Fruit fly (Drosophila melanogaster) whole organism, embryonic: ENCODE results near the gene SPR.

Experiments
- Ada2b ChIP-seq: fragments of 200-800 bp; sonication (Bioruptor generic); IDR thresholded peaks from 2 replicates; pipeline ENCODE4 v1.3.6; 2022; ENCODE audit warnings: missing biosample characterization, missing genetic modification characterization
- Antp ChIP-seq: fragments of 200-800 bp; sonication (Bioruptor generic); optimal IDR thresholded peaks from 3 replicates; lab custom pipeline; 2016; ENCODE audit warnings: missing biosample characterization, missing genetic modification characterization
- Blimp-1 ChIP-seq: fragments of 200-800 bp; sonication (Bioruptor generic); optimal IDR thresholded peaks from 3 replicates; lab custom pipeline; 2018; ENCODE audit warnings: missing biosample characterization, missing genetic modification characterization, mild to moderate bottlenecking, moderate library complexity, missing genetic modification reagents
- BtbVII ChIP-seq: fragments of 200-800 bp; sonication (Bioruptor generic); optimal IDR thresholded peaks from 3 replicates; lab custom pipeline; 2017; ENCODE audit warnings: missing biosample characterization, mild to moderate bottlenecking, missing genetic modification characterization
- CG10462 ChIP-seq: fragments of 200-800 bp; sonication (Bioruptor generic); optimal IDR thresholded peaks from 2 replicates; lab custom pipeline; 2016; ENCODE audit warnings: missing biosample characterization, missing genetic modification characterization
- CG10543 ChIP-seq: fragments of 200-800 bp; sonication (Bioruptor generic); optimal IDR thresholded peaks from 3 replicates; lab custom pipeline; 2017; ENCODE audit warnings: missing biosample characterization, mild to moderate bottlenecking, missing genetic modification characterization, moderate library complexity
- CG12104 ChIP-seq: fragments of 200-800 bp; sonication (Bioruptor generic); optimal IDR thresholded peaks from 3 replicates; lab custom pipeline; 2016; ENCODE audit warnings: missing biosample characterization, missing genetic modification characterization
- CG12219 ChIP-seq: fragments of 200-800 bp; sonication (Bioruptor generic); optimal IDR thresholded peaks from 3 replicates; lab custom pipeline; 2018; ENCODE audit warnings: missing biosample characterization, mild to moderate bottlenecking, missing genetic modification characterization
- CG12391 ChIP-seq: fragments of 200-800 bp; sonication (Bioruptor generic); optimal IDR thresholded peaks from 3 replicates; lab custom pipeline; 2018; ENCODE audit warnings: missing biosample characterization, mild to moderate bottlenecking, missing genetic modification characterization, moderate library complexity
- CG12659 ChIP-seq: fragments of 200-800 bp; sonication (Bioruptor generic); optimal IDR thresholded peaks from 3 replicates; lab custom pipeline; 2017; ENCODE audit warnings: mild to moderate bottlenecking, missing biosample characterization, missing genetic modification reagents, missing genetic modification characterization
- CG14667 ChIP-seq: fragments of 200-800 bp; sonication (Bioruptor generic); IDR thresholded peaks from 2 replicates; pipeline ENCODE4 v1.3.6; 2022; ENCODE audit warnings: missing biosample characterization, missing genetic modification characterization
- CG17568 ChIP-seq: fragments of 200-800 bp; sonication (Bioruptor generic); optimal IDR thresholded peaks from 2 replicates; lab custom pipeline; 2018; ENCODE audit warnings: missing biosample characterization, mild to moderate bottlenecking, missing genetic modification characterization, moderate library complexity
- CG17802 ChIP-seq: fragments of 200-800 bp; sonication (Bioruptor generic); optimal IDR thresholded peaks from 2 replicates; lab custom pipeline; 2018; ENCODE audit warnings: missing biosample characterization, mild to moderate bottlenecking, missing genetic modification characterization, moderate library complexity
- CG18476 ChIP-seq: fragments of 200-800 bp; sonication (Bioruptor generic); optimal IDR thresholded peaks from 2 replicates; lab custom pipeline; 2016; ENCODE audit warnings: missing biosample characterization, mild to moderate bottlenecking, missing genetic modification characterization
- CG2116 ChIP-seq: fragments of 200-800 bp; sonication (Bioruptor generic); optimal IDR thresholded peaks from 3 replicates; lab custom pipeline; 2018; ENCODE audit warnings: missing biosample characterization, mild to moderate bottlenecking, missing genetic modification characterization
- CG2712 ChIP-seq: fragments of 200-800 bp; optimal IDR thresholded peaks from 3 replicates; lab custom pipeline; 2019; ENCODE audit warnings: missing biosample characterization, mild to moderate bottlenecking, missing genetic modification characterization, moderate library complexity
- CG31441 ChIP-seq: fragments of 200-800 bp; sonication (Bioruptor generic); IDR thresholded peaks from 2 replicates; pipeline ENCODE4 v1.3.6; 2022; ENCODE audit warnings: missing biosample characterization, missing genetic modification characterization
- CG32767 ChIP-seq: fragments of 200-800 bp; sonication (Bioruptor generic); IDR thresholded peaks from 2 replicates; pipeline ENCODE4 v1.3.6; 2022; ENCODE audit warnings: missing biosample characterization, missing genetic modification characterization
- CG34422 ChIP-seq: fragments of 200-800 bp; sonication (Bioruptor generic); IDR thresholded peaks from 3 replicates; pipeline ENCODE4 v1.3.6; 2022; ENCODE audit warnings: missing biosample characterization, missing genetic modification characterization
- CG4328 ChIP-seq: fragments of 200-800 bp; sonication (Bioruptor generic); optimal IDR thresholded peaks from 3 replicates; lab custom pipeline; 2017; ENCODE audit warnings: missing biosample characterization, missing genetic modification reagents, missing genetic modification characterization
- CG4730 ChIP-seq: fragments of 200-800 bp; sonication (Bioruptor generic); IDR thresholded peaks from 2 replicates; pipeline ENCODE4 v1.3.6; 2022; ENCODE audit warnings: missing biosample characterization, missing genetic modification characterization
- CG5953 ChIP-seq: fragments of 200-800 bp; sonication (Bioruptor generic); IDR thresholded peaks from 2 replicates; pipeline ENCODE4 v1.3.6; 2022; ENCODE audit warnings: missing biosample characterization, missing genetic modification characterization
- CG8089 ChIP-seq: fragments of 200-800 bp; sonication (Bioruptor generic); optimal IDR thresholded peaks from 3 replicates; lab custom pipeline; 2016; ENCODE audit warnings: missing biosample characterization, missing genetic modification characterization
- CG9215 ChIP-seq: fragments of 200-800 bp; sonication (Bioruptor generic); IDR thresholded peaks from 2 replicates; pipeline ENCODE4 v1.3.6; 2022; ENCODE audit warnings: missing biosample characterization, missing genetic modification characterization
- Doc2 ChIP-seq: fragments of 200-800 bp; sonication (Bioruptor generic); IDR thresholded peaks from 2 replicates; pipeline ENCODE4 v1.3.6; 2022; ENCODE audit warnings: missing biosample characterization, missing genetic modification characterization
- Dref ChIP-seq: fragments of 200-800 bp; sonication (Bioruptor generic); IDR thresholded peaks from 2 replicates; pipeline ENCODE4 v1.3.6; 2022; ENCODE audit warnings: missing biosample characterization, missing genetic modification characterization
- E2f1 ChIP-seq: fragments of 200-800 bp; sonication (Bioruptor generic); IDR thresholded peaks from 2 replicates; pipeline ENCODE4 v1.3.6; 2022; ENCODE audit warnings: missing biosample characterization, missing genetic modification characterization
- HmgZ ChIP-seq: fragments of 200-800 bp; sonication (Bioruptor generic); optimal IDR thresholded peaks from 2 replicates; lab custom pipeline; 2018; ENCODE audit warnings: missing biosample characterization, mild to moderate bottlenecking, missing genetic modification characterization
- Kr ChIP-seq: fragments of 200-800 bp; sonication (Bioruptor generic); optimal IDR thresholded peaks from 2 replicates; lab custom pipeline; 2017; ENCODE audit warnings: missing biosample characterization, mild to moderate bottlenecking, missing genetic modification characterization
- Myb ChIP-seq: fragments of 200-800 bp; sonication (Bioruptor generic); optimal IDR thresholded peaks from 2 replicates; lab custom pipeline; 2016; ENCODE audit warnings: missing biosample characterization, missing genetic modification characterization
- NfI ChIP-seq: fragments of 200-800 bp; sonication (Bioruptor generic); optimal IDR thresholded peaks from 3 replicates; lab custom pipeline; 2018; ENCODE audit warnings: missing biosample characterization, mild to moderate bottlenecking, missing genetic modification characterization, moderate library complexity
- PHDP ChIP-seq: fragments of 200-800 bp; sonication (Bioruptor generic); optimal IDR thresholded peaks from 3 replicates; lab custom pipeline; 2018; ENCODE audit warnings: missing biosample characterization, mild to moderate bottlenecking, missing genetic modification characterization, moderate library complexity
- Rx ChIP-seq: fragments of 200-800 bp; sonication (Bioruptor generic); IDR thresholded peaks from 2 replicates; pipeline ENCODE4 v1.3.6; 2022; ENCODE audit warnings: missing biosample characterization, missing genetic modification characterization
- bcd ChIP-seq: fragments of 200-800 bp; sonication (Bioruptor generic); optimal IDR thresholded peaks from 2 replicates; lab custom pipeline; 2017; ENCODE audit warnings: missing biosample characterization, mild to moderate bottlenecking, missing genetic modification characterization
- bigmax ChIP-seq: fragments of 200-800 bp; sonication (Bioruptor generic); optimal IDR thresholded peaks from 2 replicates; lab custom pipeline; 2018; ENCODE audit warnings: missing biosample characterization, mild to moderate bottlenecking, missing genetic modification characterization
- bowl ChIP-seq: fragments of 200-800 bp; sonication (Bioruptor generic); IDR thresholded peaks from 2 replicates; pipeline ENCODE4 v1.3.6; 2022; ENCODE audit warnings: missing biosample characterization, missing genetic modification characterization
- cwo ChIP-seq: fragments of 200-800 bp; sonication (Bioruptor generic); optimal IDR thresholded peaks from 3 replicates; lab custom pipeline; 2017; ENCODE audit warnings: missing biosample characterization, missing genetic modification characterization, mild to moderate bottlenecking, moderate library complexity, missing genetic modification reagents
- exex ChIP-seq: fragments of 200-800 bp; sonication (Bioruptor generic); optimal IDR thresholded peaks from 4 replicates; lab custom pipeline; 2018; ENCODE audit warnings: missing biosample characterization, mild to moderate bottlenecking, missing genetic modification characterization, moderate library complexity
- fd64A ChIP-seq: fragments of 200-800 bp; sonication (Bioruptor generic); optimal IDR thresholded peaks from 3 replicates; lab custom pipeline; 2018; ENCODE audit warnings: missing biosample characterization, mild to moderate bottlenecking, missing genetic modification characterization
- kay ChIP-seq: fragments of 200-800 bp; sonication (Bioruptor generic); optimal IDR thresholded peaks from 2 replicates; lab custom pipeline; 2016; ENCODE audit warnings: missing biosample characterization, missing genetic modification characterization
- nom ChIP-seq: fragments of 200-800 bp; sonication (Bioruptor generic); optimal IDR thresholded peaks from 2 replicates; lab custom pipeline; 2017; ENCODE audit warnings: missing biosample characterization, missing genetic modification characterization, mild to moderate bottlenecking, moderate library complexity, missing genetic modification reagents
- oc ChIP-seq: fragments of 200-800 bp; sonication (Bioruptor generic); optimal IDR thresholded peaks from 2 replicates; lab custom pipeline; 2018; ENCODE audit warnings: missing biosample characterization, mild to moderate bottlenecking, missing genetic modification characterization, moderate library complexity
- pho ChIP-seq: fragments of 200-800 bp; sonication (Bioruptor generic); optimal IDR thresholded peaks from 2 replicates; lab custom pipeline; 2016; ENCODE audit warnings: missing biosample characterization, missing genetic modification characterization
- run ChIP-seq: fragments of 200-800 bp; sonication (Bioruptor generic); optimal IDR thresholded peaks from 3 replicates; lab custom pipeline; 2018; ENCODE audit warnings: missing biosample characterization, mild to moderate bottlenecking, missing genetic modification characterization
- sd ChIP-seq: fragments of 200-800 bp; sonication (Bioruptor generic); optimal IDR thresholded peaks from 3 replicates; lab custom pipeline; 2018; ENCODE audit warnings: missing biosample characterization, mild to moderate bottlenecking, missing genetic modification characterization, moderate library complexity
- stwl ChIP-seq: fragments of 200-800 bp; sonication (Bioruptor generic); optimal IDR thresholded peaks from 3 replicates; lab custom pipeline; 2018; ENCODE audit warnings: missing biosample characterization, mild to moderate bottlenecking, missing genetic modification characterization, moderate library complexity
- trh ChIP-seq: fragments of 200-800 bp; sonication (Bioruptor generic); optimal IDR thresholded peaks from 2 replicates; lab custom pipeline; 2016; ENCODE audit warnings: missing biosample characterization, missing genetic modification characterization
- tup ChIP-seq: fragments of 200-800 bp; sonication (Bioruptor generic); optimal IDR thresholded peaks from 2 replicates; lab custom pipeline; 2016; ENCODE audit warnings: missing biosample characterization, mild to moderate bottlenecking, missing genetic modification characterization, moderate library complexity
- yki ChIP-seq: fragments of >200 bp; optimal IDR thresholded peaks from 3 replicates; lab custom pipeline; 2018

The SPR gene

dm6 chrX:5429778-5430576 lies 16.5 kb upstream of the SPR start (continued):
- peak; percentile 65 for TF ChIP-seq CG12104 (GFP tag; lab: Kevin White, UChicago)
- peak; percentile 73 for TF ChIP-seq kay (GFP tag; lab: Kevin White, UChicago)
- TF ChIP-seq CG17802 = no peak
- no peak for TF ChIP-seq Kr
- peak; percentile 95 for TF ChIP-seq CG10543 (GFP tag; lab: Kevin White, UChicago)
- TF ChIP-seq cwo (GFP tag; lab: Kevin White, UChicago) = peak; percentile 83
- 0 out of 2 replicates have a peak, but pooled peaks have one; percentile 24 for TF ChIP-seq Rx
- TF ChIP-seq bowl = peak; percentile 33; the same call in 1 of the 2 replicates
- TF ChIP-seq CG4730 (GFP tag; lab: Robert Waterston, UW) = peak; percentile 75
- peak; percentile 69 for TF ChIP-seq CG31441 (GFP tag; lab: Robert Waterston, UW)
- peak; percentile 74 for TF ChIP-seq CG32767 (GFP tag; lab: Robert Waterston, UW)
- no peak; the same call in 1 of the 2 replicates for TF ChIP-seq CG5953 (GFP tag; lab: Robert Waterston, UW)
- TF ChIP-seq Blimp-1 = peak; percentile 54
- peak; percentile 56 for TF ChIP-seq CG10462
- TF ChIP-seq NfI = peak; percentile 84
- TF ChIP-seq CG34422 (GFP tag; lab: Robert Waterston, UW) = peak; percentile 60; the same call in 1 of the 3 replicates
- peak; percentile 53 for TF ChIP-seq Antp
- no peak for TF ChIP-seq Doc2 (GFP tag; lab: Robert Waterston, UW)
- TF ChIP-seq HmgZ (tag; lab: Kevin White, UChicago) = peak; percentile 71
- TF ChIP-seq CG12219 (GFP tag; lab: Kevin White, UChicago) = peak; percentile 39
- peak; percentile 80 for TF ChIP-seq CG4328 (GFP tag; lab: Kevin White, UChicago)
- TF ChIP-seq E2f1 (GFP tag; lab: Robert Waterston, UW) = peak; percentile 81
- TF ChIP-seq CG2116 (GFP tag; lab: Kevin White, UChicago) = peak; percentile 28
- no peak for TF ChIP-seq bigmax (GFP tag; lab: Kevin White, UChicago)
- peak; percentile 64 for TF ChIP-seq Myb (GFP tag; lab: Kevin White, UChicago)
- peak; percentile 47 for TF ChIP-seq exex (tag; lab: Kevin White, UChicago)
- TF ChIP-seq CG12391 (tag; lab: Kevin White, UChicago) = peak; percentile 73
- no peak for TF ChIP-seq fd64A (GFP tag; lab: Kevin White, UChicago)
- peak; percentile 89 for TF ChIP-seq CG12659 (GFP tag; lab: Kevin White, UChicago)
- peak; percentile 61 for TF ChIP-seq CG8089 (GFP tag; lab: Kevin White, UChicago)
- peak; percentile 9 for TF ChIP-seq trh
- peak; percentile 16 for TF ChIP-seq oc
- peak; percentile 81 for TF ChIP-seq PHDP
- TF ChIP-seq CG9215 (GFP tag; lab: Robert Waterston, UW) = peak; percentile 90
- peak; percentile 81 for TF ChIP-seq Ada2b (GFP tag; lab: Robert Waterston, UW)
- peak; percentile 37 for TF ChIP-seq run
- TF ChIP-seq tup (GFP tag; lab: Kevin White, UChicago) = peak; percentile 5
- TF ChIP-seq yki = no peak
- peak; percentile 51 for TF ChIP-seq CG18476 (GFP tag; lab: Kevin White, UChicago)
- peak; percentile 82 for TF ChIP-seq bcd (GFP tag; lab: Kevin White, UChicago)
- peak; percentile 83 for TF ChIP-seq pho
- TF ChIP-seq Dref (GFP tag; lab: Robert Waterston, UW) = no peak
- TF ChIP-seq stwl (tag; lab: Kevin White, UChicago) = no peak
- peak; percentile 84 for TF ChIP-seq BtbVII (GFP tag; lab: Kevin White, UChicago)
- peak; percentile 70 for TF ChIP-seq sd (tag; lab: Kevin White, UChicago)
- TF ChIP-seq nom (GFP tag; lab: Kevin White, UChicago) = peak; percentile 80
- TF ChIP-seq CG2712 (tag; lab: Kevin White, UChicago) = peak; percentile 61
- TF ChIP-seq CG14667 (GFP tag; lab: Robert Waterston, UW) = peak; percentile 75
- TF ChIP-seq CG17568 (GFP tag; lab: Kevin White, UChicago) = peak; percentile 69
